Worm (Caenorhabditis elegans) whole organism, early embryonic: ENCODE results near the gene Y62H9A.1.

Experiments used
- F13C5.2 ChIP-seq: sonication (generic microtip); optimal IDR thresholded peaks from 2 replicates; lab custom pipeline; 2017; ENCODE audit warnings: mild to moderate bottlenecking, missing genetic modification characterization, inconsistent platforms, missing compliant biosample characterization
- ama-1 ChIP-seq: fragments of 150-350 bp; optimal IDR thresholded peaks from 2 replicates; lab custom pipeline; 2014
- sea-1 ChIP-seq: fragments of 200-800 bp; sonication (Bioruptor generic); conservative IDR thresholded peaks from 2 replicates; pipeline ENCODE4 v1.3.6; 2022; ENCODE audit warnings: missing genetic modification characterization, missing compliant biosample characterization

DNA sequence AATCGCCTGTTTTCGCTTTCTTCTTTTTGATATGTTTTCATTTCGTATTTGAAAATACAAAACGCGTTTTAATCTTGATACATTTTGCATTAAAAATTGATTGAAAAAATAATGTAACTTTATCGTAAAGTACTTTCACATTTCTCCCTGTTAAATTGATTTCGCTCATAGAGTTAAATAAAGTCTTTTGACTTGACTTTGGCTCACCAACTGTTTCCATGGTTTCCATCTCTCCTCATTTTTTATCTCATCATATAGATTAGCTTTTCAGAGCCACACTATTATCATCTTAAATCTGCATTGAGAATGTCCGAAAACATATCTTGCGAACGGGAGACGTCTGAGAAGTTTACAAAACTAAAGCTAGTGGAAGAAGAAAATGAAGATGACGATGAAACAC lies 12.0 kb upstream of the Y62H9A.1 start, which contains the start of gene F54F7.10:
- TF ChIP-seq sea-1 (GFP tag; lab: Robert Waterston, UW): no peak
- TF ChIP-seq ama-1 (lab: Kevin White, UChicago): no peak
- no peak for TF ChIP-seq F13C5.2 (tag; lab: Kevin White, UChicago)
